Worm (Caenorhabditis elegans) whole organism, L4/young adult: Measurements from ENCODE around the gene str-85.

ENCODE experiments used
- dao-5 ChIP-seq: sonication (generic microtip); optimal IDR thresholded peaks from 2 replicates; lab custom pipeline; 2016; ENCODE audit warnings: missing genotype, missing genetic modification characterization, moderate library complexity, missing compliant biosample characterization
- him-1 ChIP-seq: sonication (generic microtip); optimal IDR thresholded peaks from 2 replicates; lab custom pipeline; 2016; ENCODE audit warnings: missing genotype, missing genetic modification reagents, missing genetic modification characterization, missing compliant biosample characterization

DNA sequence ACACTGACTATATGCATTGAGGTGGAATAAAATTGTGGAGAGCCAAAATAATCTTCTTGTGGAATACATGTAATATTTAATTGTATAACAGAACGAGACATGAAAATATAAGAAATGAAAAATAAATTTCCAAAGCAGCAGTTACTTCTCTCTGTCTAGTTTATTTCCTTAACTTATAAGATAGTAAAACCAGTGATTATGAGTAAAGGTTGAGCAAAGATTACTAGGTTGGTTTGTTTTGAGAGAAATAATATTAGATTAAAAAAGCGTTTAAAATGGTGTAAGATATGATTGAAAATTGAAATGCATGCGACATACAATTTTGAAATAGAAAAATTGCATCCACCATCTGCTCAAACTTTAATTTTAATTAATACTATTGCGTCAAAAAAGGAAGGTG is 28.1 kb upstream of the str-85 start, which contains the start of gene srh-201:
- TF ChIP-seq dao-5 (tag; lab: Kevin White, UChicago) (no peak), him-1 (tag; lab: Kevin White, UChicago) (no peak)
